Worm (Caenorhabditis elegans): ENCODE data around the gene irld-48.

DNA sequence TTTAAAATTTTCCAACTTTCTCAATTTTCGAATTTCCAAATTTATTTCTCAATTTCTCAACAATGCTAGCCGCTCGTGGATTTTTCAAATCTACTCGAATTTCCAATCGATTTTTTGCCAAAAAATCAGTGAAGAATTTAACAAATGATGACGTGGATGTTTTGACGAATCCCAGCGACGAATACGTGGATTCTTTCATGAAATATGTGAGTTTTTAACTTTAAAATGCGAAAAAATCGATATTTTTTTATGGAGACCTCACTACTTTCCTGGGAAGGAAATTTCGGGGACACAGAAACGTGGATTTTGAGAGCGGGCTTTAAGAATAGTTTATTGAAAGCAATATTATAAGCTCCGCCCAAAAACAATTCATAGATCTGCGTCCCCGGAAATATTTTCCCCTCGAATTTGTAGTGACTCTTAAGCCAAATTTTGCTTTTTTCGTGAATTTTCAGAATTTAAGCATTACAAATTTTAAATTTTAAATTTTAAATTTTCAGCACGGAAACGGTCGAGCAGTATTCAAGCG lies 35.8 kb downstream of the irld-48 start, which contains the start of gene K08A2.2:
- no peak for TF ChIP-seq nhr-76 (tag; optimal IDR thresholded peaks at IDR 0.05)
- no peak for TF ChIP-seq nhr-12 (tag; optimal IDR thresholded peaks at IDR 0.05)
- no peak for TF ChIP-seq nhr-237 (tag; optimal IDR thresholded peaks at IDR 0.05)
